Worm (Caenorhabditis elegans): Measurements from ENCODE around the gene ins-17.
A peak's percentile ranks its signal among the peaks of the same experiment; 100 is the strongest.

Gene ins-17

DNA sequence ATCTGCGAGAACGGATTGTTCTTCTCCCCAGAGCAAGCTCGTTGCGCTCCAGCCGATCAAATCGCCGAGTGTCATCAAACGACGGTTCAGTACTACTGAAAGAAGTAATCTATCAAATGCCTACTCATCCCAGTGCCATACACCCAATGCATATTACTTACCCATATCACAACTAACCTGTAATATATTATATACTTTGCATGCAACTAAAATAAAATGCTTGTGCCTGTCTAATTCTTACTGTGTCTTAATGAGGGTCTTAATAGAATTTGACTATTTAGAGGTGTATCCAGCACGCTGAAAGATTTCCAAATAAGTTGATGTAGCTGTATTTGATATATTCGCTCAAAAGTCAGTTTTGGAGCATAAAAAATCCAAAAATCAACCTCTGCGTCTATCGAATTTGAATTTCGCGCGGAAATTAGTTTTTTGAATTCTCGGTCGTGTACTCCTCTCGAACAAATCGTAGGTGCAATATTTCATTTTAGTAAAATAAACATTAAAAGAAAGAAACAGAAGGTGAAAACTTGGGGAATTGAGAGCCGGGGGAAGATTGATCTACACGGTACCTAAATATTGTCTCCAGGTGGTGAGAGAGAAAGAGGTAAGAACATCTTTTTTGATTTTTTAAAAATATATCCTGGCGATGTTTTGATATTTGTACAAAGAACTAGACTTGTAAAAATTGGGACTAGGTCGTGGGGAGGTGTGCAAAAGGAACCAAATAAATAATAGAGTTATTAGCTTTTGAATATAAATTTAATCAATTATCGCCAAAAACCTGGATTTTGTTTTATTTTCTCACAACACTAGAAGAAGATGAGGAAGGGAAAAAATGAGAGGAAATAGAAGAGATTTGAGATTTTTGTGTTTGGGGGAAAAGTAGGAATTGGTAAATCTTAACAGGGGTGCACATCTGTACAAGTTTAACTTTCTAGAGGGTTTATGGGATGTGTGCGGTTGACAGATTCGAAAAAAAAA is 14.1 kb upstream of the ins-17 start (continued):
- TF ChIP-seq nhr-71 (tag; optimal IDR thresholded peaks at IDR 0.05) (peak; percentile 41), C04F5.9 (tag; optimal IDR thresholded peaks at IDR 0.05) (no peak), Y116A8C.19 (tag; optimal IDR thresholded peaks at IDR 0.05; ENCODE audit: borderline replicate concordance) (no peak), nhr-20 (tag; optimal IDR thresholded peaks at IDR 0.05) (no peak), nhr-90 (tag; optimal IDR thresholded peaks at IDR 0.05; ENCODE audit: poor library complexity) (peak; percentile 1), mef-2 (tag; optimal IDR thresholded peaks at IDR 0.05) (no peak)

DNA sequence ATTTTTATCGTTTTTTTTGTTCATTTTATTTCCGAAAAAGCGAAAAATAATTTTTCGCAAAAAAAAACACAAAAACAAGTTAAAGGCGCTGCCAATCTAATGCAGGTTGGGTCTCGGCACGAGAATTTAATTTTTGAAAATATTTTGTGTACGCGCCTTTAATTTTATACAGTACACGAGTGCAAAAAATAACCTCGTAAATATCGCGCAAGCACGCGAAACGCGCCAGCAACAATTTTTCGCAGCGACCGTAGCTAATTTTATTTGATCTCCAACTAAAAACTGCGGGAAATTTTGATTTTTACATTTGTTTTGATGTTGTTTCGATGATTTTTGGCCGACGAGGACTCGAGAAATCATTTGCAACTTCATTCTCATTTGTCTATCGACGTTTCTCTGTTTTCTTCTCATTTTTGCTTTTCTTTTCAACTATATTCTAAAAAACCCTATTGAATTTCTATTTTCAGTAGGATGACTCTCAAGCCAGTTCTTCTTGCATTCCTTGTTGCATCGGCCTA is 11.6 kb upstream of the ins-17 start, which contains the start of gene cpg-1:
Gene cpg-1 (plus strand): TSS at position 468 of the 518 bp plus-strand sequence.
- TF ChIP-seq nhr-19 (GFP tag; conservative IDR thresholded peaks at IDR 0.05) (no peak), nhr-85 (tag) (no peak), vab-15 (tag; optimal IDR thresholded peaks at IDR 0.05) (no peak), fkh-8 (tag; optimal IDR thresholded peaks at IDR 0.05) (no peak), ceh-63 (GFP tag; optimal IDR thresholded peaks at IDR 0.05) (no peak)

DNA sequence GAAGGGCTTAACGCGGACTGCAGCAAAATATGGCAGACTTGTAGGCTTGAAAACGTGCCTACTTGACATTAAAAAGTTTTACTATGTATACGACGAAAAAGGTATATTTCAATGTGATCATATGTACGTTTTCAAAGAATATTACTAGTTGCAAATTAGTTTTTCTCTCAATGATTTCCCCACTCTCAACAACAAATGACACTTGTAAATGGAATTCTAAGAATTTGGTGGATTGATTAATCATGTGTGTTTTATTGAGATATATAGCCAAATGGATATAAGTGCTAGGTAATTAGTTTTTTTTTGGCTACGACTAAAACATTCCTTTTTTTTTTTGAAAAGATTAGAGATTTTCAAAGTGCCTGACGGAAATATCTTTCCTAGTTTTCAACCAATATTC is 9.9 kb upstream of the ins-17 start:
- no peak for TF ChIP-seq sox-4 (tag; optimal IDR thresholded peaks at IDR 0.05)
- TF ChIP-seq nhr-71 (tag; optimal IDR thresholded peaks at IDR 0.05) = peak; percentile 39
- no peak for TF ChIP-seq zag-1 (tag; optimal IDR thresholded peaks at IDR 0.05)
- TF ChIP-seq lin-14 (GFP tag; optimal IDR thresholded peaks at IDR 0.05) = peak; percentile 53
- peak; percentile 44 for TF ChIP-seq fkh-8 (tag; optimal IDR thresholded peaks at IDR 0.05)
- TF ChIP-seq nhr-19 (GFP tag; conservative IDR thresholded peaks at IDR 0.05) = no peak
- peak; percentile 9 for TF ChIP-seq nhr-237 (tag; optimal IDR thresholded peaks at IDR 0.05)
- peak in 1 of 2 experiments; percentile 14 for TF ChIP-seq lsy-2 (tag; optimal IDR thresholded peaks at IDR 0.05)
- TF ChIP-seq swsn-7 (tag; optimal IDR thresholded peaks at IDR 0.05) = peak; percentile 8
- peak; percentile 47 for TF ChIP-seq nhr-47 (tag; optimal IDR thresholded peaks at IDR 0.05)
- peak; percentile 74 for TF ChIP-seq dsc-1 (tag; optimal IDR thresholded peaks at IDR 0.05)
- peak; percentile 90 for TF ChIP-seq nhr-11 (tag; optimal IDR thresholded peaks at IDR 0.05)
- TF ChIP-seq lin-35 (GFP tag; optimal IDR thresholded peaks at IDR 0.05) = no peak

DNA sequence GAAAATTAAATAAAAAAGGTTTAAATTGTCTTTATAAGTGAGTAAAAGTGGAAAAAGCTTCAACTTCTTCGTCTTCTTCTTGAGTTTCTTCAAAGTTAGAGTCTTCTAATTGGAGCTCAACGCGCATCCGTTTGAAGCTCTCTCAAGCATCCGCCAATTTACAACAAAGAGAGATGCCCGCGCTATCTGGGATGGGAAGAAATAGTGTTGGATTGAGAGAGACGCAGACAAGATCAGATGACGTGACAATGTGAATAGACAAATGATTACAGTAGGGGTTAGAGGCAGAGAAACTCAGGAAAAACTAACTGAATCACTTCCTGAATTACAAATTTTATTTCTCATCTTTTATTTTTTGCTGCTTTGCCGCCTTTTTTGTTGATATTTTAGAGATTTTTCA is 5.6 kb upstream of the ins-17 start:
- TF ChIP-seq dsc-1 (tag; optimal IDR thresholded peaks at IDR 0.05) = no peak
- TF ChIP-seq sox-4 (tag; optimal IDR thresholded peaks at IDR 0.05) = no peak
- TF ChIP-seq lin-14 (GFP tag; optimal IDR thresholded peaks at IDR 0.05) = peak; percentile 60
- no peak for TF ChIP-seq C04F5.9 (tag; optimal IDR thresholded peaks at IDR 0.05)
- peak; percentile 57 for TF ChIP-seq unc-86 (tag; optimal IDR thresholded peaks at IDR 0.05)
- no peak for TF ChIP-seq grh-1 (GFP tag; IDR thresholded peaks at IDR 0.05)
- TF ChIP-seq vab-15 (tag; optimal IDR thresholded peaks at IDR 0.05) = no peak
- TF ChIP-seq hlh-4 (tag; optimal IDR thresholded peaks at IDR 0.05) = no peak
- TF ChIP-seq irx-1 (tag; optimal IDR thresholded peaks at IDR 0.05) = no peak
- no peak for TF ChIP-seq nhr-77 (tag; optimal IDR thresholded peaks at IDR 0.05)

DNA sequence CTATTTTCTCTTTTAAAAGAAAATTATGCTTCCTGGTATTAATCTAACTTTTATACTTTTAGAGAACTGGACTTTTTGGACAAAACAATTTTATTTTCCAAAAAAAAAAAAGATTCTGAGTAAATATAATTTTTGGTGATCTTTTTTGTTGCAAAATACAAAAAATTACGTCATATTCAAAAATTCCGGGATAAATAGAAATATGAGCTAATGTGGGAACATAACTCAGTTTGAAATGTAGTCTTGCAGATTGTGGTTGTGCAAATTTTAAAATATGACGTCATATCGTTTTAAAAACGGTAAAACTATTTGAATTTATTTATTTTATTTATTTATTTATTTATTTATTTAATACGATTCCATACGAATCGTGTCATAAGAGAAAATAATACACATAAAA is 4.4 kb upstream of the ins-17 start:
- TF ChIP-seq zag-1 (tag; optimal IDR thresholded peaks at IDR 0.05) (no peak), fkh-4 (tag; optimal IDR thresholded peaks at IDR 0.05; ENCODE audit: borderline replicate concordance) (no peak), nhr-20 (tag; optimal IDR thresholded peaks at IDR 0.05) (no peak), Y116A8C.19 (tag; optimal IDR thresholded peaks at IDR 0.05; ENCODE audit: borderline replicate concordance) (no peak), tlp-1 (tag; optimal IDR thresholded peaks at IDR 0.05) (no peak), lir-3 (tag; optimal IDR thresholded peaks at IDR 0.05; ENCODE audit: poor library complexity) (no peak), mdl-1 (tag; optimal IDR thresholded peaks at IDR 0.05) (no peak)

Measured in whole organism, L1 larva.